Worm (Caenorhabditis elegans) whole organism, young adult: ENCODE measurements around the gene npr-11.

Source experiments
- F52B5.7 ChIP-seq: sonication (generic microtip); optimal IDR thresholded peaks from 2 replicates; lab custom pipeline; 2016; ENCODE audit warnings: mild to moderate bottlenecking, missing genetic modification characterization, missing compliant biosample characterization
- F57C9.4 ChIP-seq: sonication (generic microtip); optimal IDR thresholded peaks from 2 replicates; lab custom pipeline; 2017; ENCODE audit warnings: mild to moderate bottlenecking, missing genetic modification characterization, missing compliant biosample characterization
- ceh-27 ChIP-seq: fragments of 200-800 bp; sonication (Bioruptor generic); optimal IDR thresholded peaks from 2 replicates; lab custom pipeline; 2018; ENCODE audit warnings: mild to moderate bottlenecking, missing genetic modification characterization, moderate library complexity, missing compliant biosample characterization
- lin-26 ChIP-seq: fragments of 200-800 bp; sonication (Bioruptor generic); IDR thresholded peaks from 2 replicates; pipeline ENCODE4 v1.3.6; 2022; ENCODE audit warnings: missing genetic modification reagents, missing genetic modification characterization, missing compliant biosample characterization
- lin-40 ChIP-seq: sonication (generic microtip); optimal IDR thresholded peaks from 2 replicates; lab custom pipeline; 2016; ENCODE audit warnings: missing genetic modification characterization, mild to moderate bottlenecking, missing compliant biosample characterization, missing genotype, missing genetic modification reagents
- mel-28 ChIP-seq: sonication (generic microtip); optimal IDR thresholded peaks from 2 replicates; lab custom pipeline; 2016; ENCODE audit warnings: borderline replicate concordance, mild to moderate bottlenecking, missing genetic modification characterization, missing compliant biosample characterization
- rec-8 ChIP-seq, 2 experiments: sonication (generic microtip); optimal IDR thresholded peaks; 2 replicates each; lab custom pipeline; 2016; ENCODE audit warnings: mild to moderate bottlenecking in 2 of 2, missing genetic modification characterization in 2 of 2, missing genetic modification reagents in 2 of 2, missing genotype in 2 of 2, missing biosample characterization in 1 of 2, missing compliant biosample characterization in 1 of 2, moderate library complexity in 1 of 2
- sdz-38 ChIP-seq: sonication (generic microtip); optimal IDR thresholded peaks from 2 replicates; lab custom pipeline; 2016; ENCODE audit warnings: missing genotype, missing genetic modification characterization, missing compliant biosample characterization
- sea-2 ChIP-seq: fragments of 200-800 bp; sonication (Bioruptor generic); IDR thresholded peaks from 2 replicates; pipeline ENCODE4 v1.3.6; 2022; ENCODE audit warnings: missing genetic modification characterization, missing compliant biosample characterization

ce11 chrX:1218457-1218856 lies 37.0 kb downstream of the npr-11 start:
- TF ChIP-seq sea-2 = no peak
- TF ChIP-seq rec-8 (tag; optimal IDR thresholded peaks at IDR 0.05; lab: Kevin White, UChicago) = no peak
- no peak for TF ChIP-seq F57C9.4
- no peak for TF ChIP-seq F52B5.7 (tag; lab: Kevin White, UChicago)
- TF ChIP-seq lin-26 (GFP tag; lab: Robert Waterston, UW) = no peak
- TF ChIP-seq mel-28 (tag; lab: Kevin White, UChicago) = no peak
- TF ChIP-seq lin-40 (tag; lab: Kevin White, UChicago) = no peak
- no peak for TF ChIP-seq sdz-38 (tag; lab: Kevin White, UChicago)
- no peak for TF ChIP-seq ceh-27 (GFP tag; lab: Kevin White, UChicago)
